Fruit fly (Drosophila melanogaster) whole organism, prepupa: ENCODE data around the gene CG6607.

Source experiments
- CG10631 ChIP-seq: fragments of 200-800 bp; sonication (Bioruptor generic); optimal IDR thresholded peaks from 2 replicates; lab custom pipeline; 2016; ENCODE audit warnings: missing biosample characterization, missing genetic modification characterization
- CG10669 ChIP-seq: fragments of 200-800 bp; sonication (Bioruptor generic); optimal IDR thresholded peaks from 3 replicates; lab custom pipeline; 2018; ENCODE audit warnings: missing biosample characterization, mild to moderate bottlenecking, missing genetic modification characterization, moderate library complexity
- CG34406 ChIP-seq: fragments of 200-800 bp; sonication (Bioruptor generic); optimal IDR thresholded peaks from 3 replicates; lab custom pipeline; 2016; ENCODE audit warnings: missing biosample characterization, missing genetic modification characterization
- CG6808 ChIP-seq: fragments of 200-800 bp; sonication (Bioruptor generic); optimal IDR thresholded peaks from 3 replicates; lab custom pipeline; 2017; ENCODE audit warnings: missing biosample characterization, missing genetic modification characterization, mild to moderate bottlenecking, moderate library complexity, missing genetic modification reagents
- Eip78C ChIP-seq: fragments of 200-800 bp; sonication (Bioruptor generic); peaks from one replicate; lab custom pipeline; 2016; ENCODE audit warnings: missing biosample characterization, missing genetic modification characterization
- Gug ChIP-seq: fragments of 200-800 bp; sonication (Bioruptor generic); IDR thresholded peaks from 2 replicates; pipeline ENCODE4 v1.3.6; 2022; ENCODE audit warnings: missing biosample characterization, missing genetic modification characterization
- Hr4 ChIP-seq: fragments of 200-800 bp; sonication (Bioruptor generic); optimal IDR thresholded peaks from 3 replicates; lab custom pipeline; 2016; ENCODE audit warnings: missing biosample characterization, missing genetic modification characterization
- achi ChIP-seq: fragments of 200-800 bp; sonication (Bioruptor generic); optimal IDR thresholded peaks from 3 replicates; lab custom pipeline; 2016; ENCODE audit warnings: missing biosample characterization, missing genetic modification characterization
- dac ChIP-seq: fragments of 200-800 bp; sonication (Bioruptor generic); optimal IDR thresholded peaks from 2 replicates; lab custom pipeline; 2017; ENCODE audit warnings: missing biosample characterization, mild to moderate bottlenecking, missing genetic modification characterization
- dsx ChIP-seq: fragments of 200-800 bp; optimal IDR thresholded peaks from 3 replicates; lab custom pipeline; 2019; ENCODE audit warnings: missing biosample characterization, mild to moderate bottlenecking, missing genetic modification characterization, moderate library complexity; ENCODE audit not compliant: poor library complexity, severe bottlenecking
- net ChIP-seq: fragments of 200-800 bp; sonication (Bioruptor generic); optimal IDR thresholded peaks from 3 replicates; lab custom pipeline; 2016; ENCODE audit warnings: missing biosample characterization, missing genetic modification characterization
- spab ChIP-seq: fragments of 200-800 bp; sonication (Bioruptor generic); optimal IDR thresholded peaks from 2 replicates; lab custom pipeline; 2017; ENCODE audit warnings: missing biosample characterization, mild to moderate bottlenecking, missing genetic modification characterization, missing genetic modification reagents

The CG6607 gene

dm6 chr3R:24577355-24577754 is 49.5 kb downstream of the CG6607 start:
- TF ChIP-seq Hr4 (GFP tag; lab: Kevin White, UChicago) (no peak), dac (GFP tag; lab: Kevin White, UChicago) (no peak), net (no peak), dsx (GFP tag; lab: Kevin White, UChicago) (no peak), spab (no peak), CG6808 (GFP tag; lab: Kevin White, UChicago) (no peak), Eip78C (GFP tag; lab: Kevin White, UChicago) (no peak), CG10669 (GFP tag; lab: Kevin White, UChicago) (no peak), achi (GFP tag; lab: Kevin White, UChicago) (no peak), CG10631 (GFP tag; lab: Kevin White, UChicago) (no peak), CG34406 (GFP tag; lab: Kevin White, UChicago) (no peak), Gug (GFP tag; lab: Robert Waterston, UW) (no peak)
- TF ChIP-seq, all 60 proteins: peak for 0
